Worm (Caenorhabditis elegans) whole organism, late embryonic: ENCODE data around the gene F38E11.9.

Experiments used
- C38D4.7 ChIP-seq: fragments of 200-800 bp; sonication (Bioruptor generic); optimal IDR thresholded peaks from 2 replicates; lab custom pipeline; 2018; ENCODE audit warnings: mild to moderate bottlenecking, missing genetic modification characterization, moderate library complexity, missing compliant biosample characterization
- F13H6.1 ChIP-seq: sonication (generic microtip); optimal IDR thresholded peaks from 2 replicates; lab custom pipeline; 2016; ENCODE audit warnings: missing genetic modification characterization, missing compliant biosample characterization
- K09A11.1 ChIP-seq: sonication (generic microtip); optimal IDR thresholded peaks from 2 replicates; lab custom pipeline; 2017; ENCODE audit warnings: antibody characterized with exemption, mild to moderate bottlenecking, missing genetic modification characterization, missing compliant biosample characterization; ENCODE audit not compliant: insufficient read depth
- T23F11.4 ChIP-seq: fragments of 200-800 bp; sonication (Bioruptor generic); optimal IDR thresholded peaks from 2 replicates; lab custom pipeline; 2018; ENCODE audit warnings: mild to moderate bottlenecking, missing genetic modification characterization, missing compliant biosample characterization
- ceh-18 ChIP-seq: sonication (generic microtip); optimal IDR thresholded peaks from 2 replicates; lab custom pipeline; 2016; ENCODE audit warnings: missing genetic modification characterization, missing compliant biosample characterization
- ceh-24 ChIP-seq: sonication (generic microtip); optimal IDR thresholded peaks from 2 replicates; lab custom pipeline; 2016; ENCODE audit warnings: mild to moderate bottlenecking, missing genetic modification characterization, missing compliant biosample characterization
- ceh-30 ChIP-seq: fragments of 150-350 bp; optimal IDR thresholded peaks from 2 replicates; lab custom pipeline; 2014; ENCODE audit warnings: missing biosample characterization, missing genetic modification characterization
- ceh-31 ChIP-seq: sonication (generic microtip); optimal IDR thresholded peaks from 2 replicates; lab custom pipeline; 2016; ENCODE audit warnings: missing genetic modification characterization, missing compliant biosample characterization
- ceh-34 ChIP-seq: sonication (generic microtip); optimal IDR thresholded peaks from 2 replicates; lab custom pipeline; 2016; ENCODE audit warnings: mild to moderate bottlenecking, missing genetic modification characterization, missing compliant biosample characterization
- ceh-45 ChIP-seq: fragments of 200-800 bp; sonication (Bioruptor generic); IDR thresholded peaks from 2 replicates; pipeline ENCODE4 v1.3.6; 2022; ENCODE audit warnings: missing genetic modification reagents, missing genetic modification characterization, missing compliant biosample characterization
- ceh-48 ChIP-seq: sonication (generic microtip); optimal IDR thresholded peaks from 2 replicates; lab custom pipeline; 2016; ENCODE audit warnings: missing genetic modification characterization, inconsistent platforms, missing compliant biosample characterization
- ceh-9 ChIP-seq: sonication (generic microtip); optimal IDR thresholded peaks from 2 replicates; lab custom pipeline; 2016; ENCODE audit warnings: mild to moderate bottlenecking, missing genetic modification characterization, inconsistent platforms, missing compliant biosample characterization
- che-1 ChIP-seq: sonication (generic microtip); optimal IDR thresholded peaks from 2 replicates; lab custom pipeline; 2016; ENCODE audit warnings: mild to moderate bottlenecking, missing genetic modification characterization, missing compliant biosample characterization
- dmd-4 ChIP-seq: sonication (generic microtip); optimal IDR thresholded peaks from 2 replicates; lab custom pipeline; 2016; ENCODE audit warnings: borderline replicate concordance, missing genetic modification characterization, missing compliant biosample characterization
- elt-2 ChIP-seq: sonication (generic microtip); optimal IDR thresholded peaks from 2 replicates; lab custom pipeline; 2016; ENCODE audit warnings: missing genetic modification reagents, missing genetic modification characterization, missing compliant biosample characterization
- elt-4 ChIP-seq: sonication (generic microtip); optimal IDR thresholded peaks from 2 replicates; lab custom pipeline; 2016; ENCODE audit warnings: missing genetic modification characterization, missing compliant biosample characterization
- ets-4 ChIP-seq: sonication (generic microtip); optimal IDR thresholded peaks from 2 replicates; lab custom pipeline; 2016; ENCODE audit warnings: missing genetic modification characterization, missing compliant biosample characterization
- eyg-1 ChIP-seq: sonication (generic microtip); optimal IDR thresholded peaks from 2 replicates; lab custom pipeline; 2016; ENCODE audit warnings: missing genotype, missing genetic modification characterization, missing compliant biosample characterization
- fax-1 ChIP-seq: sonication (generic microtip); optimal IDR thresholded peaks from 2 replicates; lab custom pipeline; 2016; ENCODE audit warnings: missing genotype, missing genetic modification characterization, missing compliant biosample characterization
- fkh-6 ChIP-seq: sonication (generic microtip); optimal IDR thresholded peaks from 2 replicates; lab custom pipeline; 2016; ENCODE audit warnings: missing genetic modification characterization, missing compliant biosample characterization
- gmeb-2 ChIP-seq: sonication (generic microtip); optimal IDR thresholded peaks from 2 replicates; lab custom pipeline; 2016; ENCODE audit warnings: missing genetic modification characterization, inconsistent platforms, missing compliant biosample characterization
- hlh-13 ChIP-seq: fragments of 200-800 bp; sonication (Bioruptor generic); optimal IDR thresholded peaks from 2 replicates; lab custom pipeline; 2018; ENCODE audit warnings: mild to moderate bottlenecking, missing genetic modification characterization, missing compliant biosample characterization
- hlh-30 ChIP-seq: sonication (generic microtip); optimal IDR thresholded peaks from 2 replicates; lab custom pipeline; 2017; ENCODE audit warnings: antibody characterized with exemption, missing genetic modification characterization, missing compliant biosample characterization; ENCODE audit not compliant: insufficient read depth
- hlh-8 ChIP-seq: sonication (generic microtip); optimal IDR thresholded peaks from 2 replicates; lab custom pipeline; 2016; ENCODE audit warnings: missing genotype, missing genetic modification characterization, missing compliant biosample characterization
- lim-6 ChIP-seq: sonication (generic microtip); optimal IDR thresholded peaks from 2 replicates; lab custom pipeline; 2016; ENCODE audit warnings: missing genetic modification characterization, missing compliant biosample characterization
- lin-11 ChIP-seq: fragments of 200-800 bp; sonication (Bioruptor generic); optimal IDR thresholded peaks from 2 replicates; lab custom pipeline; 2018; ENCODE audit warnings: mild to moderate bottlenecking, missing genetic modification characterization, missing compliant biosample characterization
- mec-3 ChIP-seq: sonication (generic microtip); optimal IDR thresholded peaks from 2 replicates; lab custom pipeline; 2016; ENCODE audit warnings: borderline replicate concordance, missing genetic modification characterization, missing compliant biosample characterization
- nhr-11 ChIP-seq: fragments of 150-350 bp; optimal IDR thresholded peaks from 2 replicates; lab custom pipeline; 2014; ENCODE audit warnings: missing biosample characterization, missing genetic modification characterization
- nhr-232 ChIP-seq: sonication (generic microtip); optimal IDR thresholded peaks from 2 replicates; lab custom pipeline; 2016; ENCODE audit warnings: missing genetic modification characterization, missing compliant biosample characterization
- odd-2 ChIP-seq: sonication (generic microtip); optimal IDR thresholded peaks from 2 replicates; lab custom pipeline; 2017; ENCODE audit warnings: antibody characterized with exemption, mild to moderate bottlenecking, missing genetic modification characterization, missing compliant biosample characterization
- pax-1 ChIP-seq: fragments of 150-350 bp; optimal IDR thresholded peaks from 2 replicates; lab custom pipeline; 2014; ENCODE audit warnings: missing biosample characterization, missing genetic modification characterization
- pha-2 ChIP-seq: sonication (generic microtip); optimal IDR thresholded peaks from 2 replicates; lab custom pipeline; 2017; ENCODE audit warnings: mild to moderate bottlenecking, missing genetic modification characterization, missing compliant biosample characterization
- pha-4 ChIP-seq: fragments of 150-350 bp; optimal IDR thresholded peaks from 2 replicates; lab custom pipeline; 2018; ENCODE audit warnings: missing biosample characterization, missing genetic modification reagents, missing genetic modification characterization
- pros-1 ChIP-seq: fragments of 150-350 bp; optimal IDR thresholded peaks from 2 replicates; lab custom pipeline; 2014; ENCODE audit warnings: missing biosample characterization, missing genetic modification reagents, missing genetic modification characterization
- rnt-1 ChIP-seq: sonication (generic microtip); optimal IDR thresholded peaks from 2 replicates; lab custom pipeline; 2016; ENCODE audit warnings: missing genetic modification characterization, missing compliant biosample characterization
- sdc-2 ChIP-seq: sonication (generic microtip); optimal IDR thresholded peaks from 2 replicates; lab custom pipeline; 2016; ENCODE audit warnings: missing genotype, missing genetic modification characterization, missing compliant biosample characterization
- syd-9 ChIP-seq: sonication (generic microtip); optimal IDR thresholded peaks from 2 replicates; lab custom pipeline; 2016; ENCODE audit warnings: mild to moderate bottlenecking, missing genetic modification characterization, moderate library complexity, missing compliant biosample characterization
- tbx-2 ChIP-seq: sonication (generic microtip); optimal IDR thresholded peaks from 2 replicates; lab custom pipeline; 2016; ENCODE audit warnings: missing genetic modification characterization, missing compliant biosample characterization
- unc-42 ChIP-seq: sonication (generic microtip); optimal IDR thresholded peaks from 2 replicates; lab custom pipeline; 2016; ENCODE audit warnings: missing genotype, missing genetic modification characterization, missing compliant biosample characterization
- unc-86 ChIP-seq: sonication (generic microtip); optimal IDR thresholded peaks from 2 replicates; lab custom pipeline; 2016; ENCODE audit warnings: missing genetic modification characterization, missing compliant biosample characterization
- zip-5 ChIP-seq: sonication (generic microtip); optimal IDR thresholded peaks from 2 replicates; lab custom pipeline; 2016; ENCODE audit warnings: missing genetic modification characterization, missing compliant biosample characterization
- ztf-16 ChIP-seq: sonication (generic microtip); optimal IDR thresholded peaks from 2 replicates; lab custom pipeline; 2017; ENCODE audit warnings: missing genetic modification characterization, missing compliant biosample characterization

Gene F38E11.9

ce11 chrIV:9485972-9486371 is 42.1 kb upstream of the F38E11.9 start, which contains the start of gene sru-2:
Gene sru-2, plus strand, starts transcription at chrIV:9486272.
- no peak for TF ChIP-seq ceh-31 (tag; lab: Kevin White, UChicago)
- no peak for TF ChIP-seq lim-6 (tag; lab: Kevin White, UChicago)
- TF ChIP-seq gmeb-2: no peak
- no peak for TF ChIP-seq pros-1 (tag; lab: Kevin White, UChicago)
- TF ChIP-seq, all 69 proteins: peak for 0

ce11 chrIV:9485040-9485439 is 41.2 kb upstream of the F38E11.9 start, which contains the start of gene gadr-2:
Gene gadr-2, minus strand, starts transcription at chrIV:9485140.
- no peak for TF ChIP-seq ztf-16 (tag; lab: Kevin White, UChicago)
- no peak for TF ChIP-seq ceh-9 (tag; lab: Kevin White, UChicago)
- no peak for TF ChIP-seq nhr-11 (tag; lab: Kevin White, UChicago)
- no peak for TF ChIP-seq fkh-6 (tag; lab: Kevin White, UChicago)
- TF ChIP-seq eyg-1 (tag; lab: Kevin White, UChicago): no peak
- TF ChIP-seq che-1 (tag; lab: Kevin White, UChicago): no peak
- no peak for TF ChIP-seq K09A11.1 (tag; lab: Kevin White, UChicago)
- TF ChIP-seq mec-3 (tag; lab: Kevin White, UChicago): no peak

ce11 chrIV:9480936-9481335 is 37.1 kb upstream of the F38E11.9 start, which contains the start of gene cng-3:
Gene cng-3, minus strand, starts transcription at chrIV:9481037.
- TF ChIP-seq hlh-30 (tag; lab: Kevin White, UChicago): no peak
- TF ChIP-seq ceh-31 (tag; lab: Kevin White, UChicago): no peak
- TF ChIP-seq ceh-45 (GFP tag; lab: Robert Waterston, UW): no peak
- no peak for TF ChIP-seq tbx-2
- TF ChIP-seq dmd-4 (tag; lab: Kevin White, UChicago): no peak
- TF ChIP-seq che-1 (tag; lab: Kevin White, UChicago): no peak
- TF ChIP-seq fkh-6 (tag; lab: Kevin White, UChicago): no peak
- TF ChIP-seq ceh-34 (tag; lab: Kevin White, UChicago): no peak
- no peak for TF ChIP-seq rnt-1 (tag; lab: Kevin White, UChicago)
- no peak for TF ChIP-seq mec-3 (tag; lab: Kevin White, UChicago)

- peak; percentile 68 for TF ChIP-seq odd-2 (tag; lab: Kevin White, UChicago)
- TF ChIP-seq ceh-34 (tag; lab: Kevin White, UChicago): peak; percentile 93
- TF ChIP-seq pros-1 (tag; lab: Kevin White, UChicago): no peak
- TF ChIP-seq K09A11.1 (tag; lab: Kevin White, UChicago): peak; percentile 77
- peak; percentile 90 for TF ChIP-seq F13H6.1 (tag; lab: Kevin White, UChicago)
- TF ChIP-seq ceh-30 (tag; lab: Kevin White, UChicago): peak; percentile 19
- TF ChIP-seq ets-4: peak; percentile 59
- TF ChIP-seq lin-11: peak; percentile 93
- TF ChIP-seq hlh-8 (tag; lab: Kevin White, UChicago): peak; percentile 84
- peak; percentile 89 for TF ChIP-seq pha-2 (tag; lab: Kevin White, UChicago)
- peak; percentile 43 for TF ChIP-seq unc-42
- TF ChIP-seq fkh-6 (tag; lab: Kevin White, UChicago): peak; percentile 94
- TF ChIP-seq elt-2 (tag; lab: Kevin White, UChicago): peak; percentile 97
- TF ChIP-seq rnt-1 (tag; lab: Kevin White, UChicago): peak; percentile 79
- peak; percentile 90 for TF ChIP-seq ceh-24
- peak; percentile 91 for TF ChIP-seq hlh-13 (GFP tag; lab: Kevin White, UChicago)
- peak; percentile 91 for TF ChIP-seq T23F11.4 (GFP tag; lab: Kevin White, UChicago)
- peak; percentile 74 for TF ChIP-seq ceh-9 (tag; lab: Kevin White, UChicago)
- peak; percentile 95 for TF ChIP-seq syd-9
- TF ChIP-seq ceh-48 (tag; lab: Kevin White, UChicago): peak; percentile 94
- TF ChIP-seq fax-1 (tag; lab: Kevin White, UChicago): peak; percentile 97
- peak; percentile 82 for TF ChIP-seq ceh-18 (tag; lab: Kevin White, UChicago)
- no peak for TF ChIP-seq pha-4 (tag; lab: Kevin White, UChicago)
- TF ChIP-seq hlh-30 (tag; lab: Kevin White, UChicago): peak; percentile 14
- peak; percentile 80 for TF ChIP-seq elt-4
- TF ChIP-seq nhr-232 (tag; lab: Kevin White, UChicago): peak; percentile 87
- no peak for TF ChIP-seq pax-1 (tag; lab: Kevin White, UChicago)
- peak; percentile 80 for TF ChIP-seq zip-5 (tag; lab: Kevin White, UChicago)
- peak; percentile 93 for TF ChIP-seq C38D4.7 (GFP tag; lab: Kevin White, UChicago)
- TF ChIP-seq unc-86 (tag; lab: Kevin White, UChicago): peak; percentile 92
- TF ChIP-seq sdc-2 (tag; lab: Kevin White, UChicago): peak; percentile 87
- TF ChIP-seq mec-3 (tag; lab: Kevin White, UChicago): peak; percentile 83
Measured at ce11 chrIV:9477135-9477928, 33.5 kb upstream of the F38E11.9 start, which contains the start of gene wrt-3. Gene wrt-3, minus strand, starts transcription at chrIV:9477456.
